Comparison of ENCODE assay signal across 5 fruit fly cellular contexts in the genomic region with DNA sequence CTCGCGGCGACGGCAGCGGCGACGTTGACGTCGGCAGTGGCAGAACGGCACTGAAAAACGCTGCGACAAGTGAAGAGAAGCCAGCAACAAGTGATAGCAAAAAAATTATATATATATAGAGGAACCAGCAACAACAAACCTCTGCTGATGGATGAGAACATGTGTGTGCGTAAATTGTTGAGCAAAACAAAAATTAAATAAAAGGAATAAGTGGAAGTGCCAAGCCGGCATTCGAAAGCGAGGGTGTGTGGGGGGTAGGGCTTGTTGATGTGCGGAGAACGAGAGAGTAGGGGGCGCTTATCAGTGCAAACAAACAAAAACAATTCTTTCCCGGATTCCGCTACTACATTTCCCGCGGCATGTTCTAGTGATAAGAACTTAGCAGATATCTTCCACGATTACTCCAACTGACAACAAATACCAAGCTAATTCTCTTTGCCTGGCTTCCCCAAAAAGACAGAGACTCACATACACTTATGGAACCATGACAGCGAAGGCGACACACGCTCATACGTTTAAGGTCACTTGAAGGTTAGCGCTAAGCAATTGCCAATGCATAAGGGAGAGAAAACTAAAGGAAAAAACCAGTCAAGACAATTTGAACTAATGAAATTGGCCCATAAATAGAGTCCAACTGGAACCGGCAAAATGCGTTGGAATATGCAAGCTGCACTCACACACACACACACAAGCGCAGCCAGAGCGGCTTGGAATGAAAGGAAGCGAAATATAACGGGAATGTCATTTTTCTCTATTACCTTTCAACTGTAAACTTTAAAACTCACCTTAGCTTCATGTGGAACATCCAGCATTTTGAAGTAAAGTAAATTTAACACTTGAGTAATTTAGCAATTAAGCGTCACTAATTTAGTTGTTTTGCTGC.
A peak's percentile ranks its signal among the peaks of the same experiment; 100 is the strongest.
TF ChIP-seq lines count a peak whose summit lies in the region.

No protein-coding gene starts in this region.

- no peak for TF ChIP-seq CTCF in whole organism, embryonic (GFP tag; optimal IDR thresholded peaks at IDR 0.05; lab: Kevin White, UChicago)

TF ChIP-seq in whole organism, adult, 20 proteins besides CTCF, POLR2A, EP300 and RAD21 (continues in another document):
- TF ChIP-seq CG11617 (GFP tag; optimal IDR thresholded peaks at IDR 0.05; lab: Kevin White, UChicago) = no peak
- TF ChIP-seq CG7101 (tag; optimal IDR thresholded peaks at IDR 0.05; lab: Kevin White, UChicago) = no peak
- peak; percentile 92 for TF ChIP-seq ovo (GFP tag; optimal IDR thresholded peaks at IDR 0.05; lab: Kevin White, UChicago)
- no peak for TF ChIP-seq Crg-1 (GFP tag; optimal IDR thresholded peaks at IDR 0.05; lab: Kevin White, UChicago)
- TF ChIP-seq tj (GFP tag; optimal IDR thresholded peaks at IDR 0.05; lab: Kevin White, UChicago) = peak; percentile 76
- no peak for TF ChIP-seq cnc (optimal IDR thresholded peaks at IDR 0.05; lab: Kevin White, UChicago)
- TF ChIP-seq toe (GFP tag; optimal IDR thresholded peaks at IDR 0.05; lab: Kevin White, UChicago) = no peak
- TF ChIP-seq CG12768 (GFP tag; optimal IDR thresholded peaks at IDR 0.05; lab: Kevin White, UChicago) = no peak
- no peak for TF ChIP-seq CG1620 (GFP tag; optimal IDR thresholded peaks at IDR 0.05; lab: Kevin White, UChicago)
- peak; percentile 65 for TF ChIP-seq pad (GFP tag; optimal IDR thresholded peaks at IDR 0.05; lab: Kevin White, UChicago)
- TF ChIP-seq CG7045 (GFP tag; optimal IDR thresholded peaks at IDR 0.05; lab: Kevin White, UChicago) = no peak
- TF ChIP-seq bab1 (GFP tag; optimal IDR thresholded peaks at IDR 0.05; lab: Kevin White, UChicago) = no peak
- TF ChIP-seq cic (GFP tag; optimal IDR thresholded peaks at IDR 0.05; lab: Kevin White, UChicago) = peak; percentile 99
- no peak for TF ChIP-seq CG5204 (GFP tag; optimal IDR thresholded peaks at IDR 0.05; lab: Kevin White, UChicago)
- no peak for TF ChIP-seq CG33017 (tag; optimal IDR thresholded peaks at IDR 0.05; lab: Kevin White, UChicago)
- no peak for TF ChIP-seq CG14711 (tag; optimal IDR thresholded peaks at IDR 0.05; lab: Kevin White, UChicago)
- no peak for TF ChIP-seq kay (GFP tag; lab: Kevin White, UChicago; ENCODE audit: borderline replicate concordance)

TF ChIP-seq in whole organism, embryonic, 481 proteins besides CTCF, POLR2A, EP300 and RAD21 (continues in another document):
- TF ChIP-seq corto (GFP tag; optimal IDR thresholded peaks at IDR 0.05; lab: Kevin White, UChicago) (peak; percentile 64), scrt (GFP tag; optimal IDR thresholded peaks at IDR 0.05; lab: Kevin White, UChicago) (peak; percentile 49), Trl (optimal IDR thresholded peaks at IDR 0.05; lab: Kevin White, UChicago) (peak in 1 of 2 experiments; percentile 25), Trl (GFP tag; optimal IDR thresholded peaks at IDR 0.05; lab: Kevin White, UChicago) (no peak), crol (GFP tag; IDR thresholded peaks at IDR 0.05; lab: Robert Waterston, UW) (peak; percentile 93), rib (GFP tag; IDR thresholded peaks at IDR 0.05; lab: Robert Waterston, UW) (0 out of 2 replicates have a peak, but pooled peaks have one; percentile 28), dm (GFP tag; optimal IDR thresholded peaks at IDR 0.05; lab: Kevin White, UChicago) (no peak), sd (tag; optimal IDR thresholded peaks at IDR 0.05; lab: Kevin White, UChicago) (peak; percentile 87), CG15479 (GFP tag; optimal IDR thresholded peaks at IDR 0.05; lab: Kevin White, UChicago) (peak; percentile 9), exex (tag; optimal IDR thresholded peaks at IDR 0.05; lab: Kevin White, UChicago) (peak; percentile 22), ken (GFP tag; IDR thresholded peaks at IDR 0.05; lab: Robert Waterston, UW) (no peak), ERR (GFP tag; optimal IDR thresholded peaks at IDR 0.05; lab: Kevin White, UChicago) (peak; percentile 98), gsb (GFP tag; IDR thresholded peaks at IDR 0.05; lab: Robert Waterston, UW) (no peak), Pdp1 (GFP tag; optimal IDR thresholded peaks at IDR 0.05; lab: Kevin White, UChicago) (peak in 1 of 2 experiments; percentile 33), CG8924 (tag; optimal IDR thresholded peaks at IDR 0.05; lab: Kevin White, UChicago) (peak; percentile 5), CG10543 (GFP tag; optimal IDR thresholded peaks at IDR 0.05; lab: Kevin White, UChicago) (peak; percentile 83)

TF ChIP-seq in whole organism, prepupa, 60 proteins besides CTCF, POLR2A, EP300 and RAD21 (continues in another document):
- TF ChIP-seq Lpt (GFP tag; optimal IDR thresholded peaks at IDR 0.05; lab: Kevin White, UChicago) (no peak), CG31627 (GFP tag; optimal IDR thresholded peaks at IDR 0.05; lab: Kevin White, UChicago) (no peak), fd85E (GFP tag; optimal IDR thresholded peaks at IDR 0.05; lab: Kevin White, UChicago) (no peak), CG8319 (GFP tag; optimal IDR thresholded peaks at IDR 0.05; lab: Kevin White, UChicago) (no peak), CG7368 (GFP tag; optimal IDR thresholded peaks at IDR 0.05; lab: Kevin White, UChicago) (no peak), CG11294 (GFP tag; IDR thresholded peaks at IDR 0.05; lab: Robert Waterston, UW) (no peak), CG6163 (GFP tag; IDR thresholded peaks at IDR 0.05; lab: Robert Waterston, UW) (peak; percentile 74; the same call in 2 of the 3 replicates), CG6854 (GFP tag; optimal IDR thresholded peaks at IDR 0.05; lab: Kevin White, UChicago) (no peak), Blimp-1 (GFP tag; optimal IDR thresholded peaks at IDR 0.05; lab: Kevin White, UChicago) (no peak), spab (GFP tag; optimal IDR thresholded peaks at IDR 0.05; lab: Kevin White, UChicago) (peak; percentile 45), CG3032 (tag; optimal IDR thresholded peaks at IDR 0.05; lab: Kevin White, UChicago) (peak; percentile 53), CG4318 (GFP tag; optimal IDR thresholded peaks at IDR 0.05; lab: Kevin White, UChicago) (no peak), OdsH (GFP tag; optimal IDR thresholded peaks at IDR 0.05; lab: Kevin White, UChicago) (no peak), Eip93F (GFP tag; optimal IDR thresholded peaks at IDR 0.05; lab: Kevin White, UChicago) (peak; percentile 62), Met (GFP tag; optimal IDR thresholded peaks at IDR 0.05; lab: Kevin White, UChicago) (no peak), CG6792 (GFP tag; optimal IDR thresholded peaks at IDR 0.05; lab: Kevin White, UChicago) (no peak), CG11902 (GFP tag; optimal IDR thresholded peaks at IDR 0.05; lab: Kevin White, UChicago) (no peak)

TF ChIP-seq in whole organism, pupa, 21 proteins besides CTCF, POLR2A, EP300 and RAD21 (continues in another document):
- TF ChIP-seq EcR (GFP tag; optimal IDR thresholded peaks at IDR 0.05; lab: Kevin White, UChicago) = no peak
- peak; percentile 53 for TF ChIP-seq Ets98B (GFP tag; IDR thresholded peaks at IDR 0.05; lab: Robert Waterston, UW)
- peak; percentile 71 for TF ChIP-seq CG14655 (GFP tag; optimal IDR thresholded peaks at IDR 0.05; lab: Kevin White, UChicago)
- TF ChIP-seq rn (GFP tag; IDR thresholded peaks at IDR 0.05; lab: Robert Waterston, UW) = no peak
- peak; percentile 31 for TF ChIP-seq CG8159 (tag; optimal IDR thresholded peaks at IDR 0.05; lab: Kevin White, UChicago)
- TF ChIP-seq CG10348 (GFP tag; IDR thresholded peaks at IDR 0.05; lab: Robert Waterston, UW) = no peak
- peak; percentile 72 for TF ChIP-seq CG12605 (GFP tag; IDR thresholded peaks at IDR 0.05; lab: Robert Waterston, UW)
- no peak for TF ChIP-seq D1 (tag; optimal IDR thresholded peaks at IDR 0.05; lab: Kevin White, UChicago)
- peak; percentile 75 for TF ChIP-seq gl (tag; optimal IDR thresholded peaks at IDR 0.05; lab: Kevin White, UChicago)
- TF ChIP-seq CG9948 (tag; optimal IDR thresholded peaks at IDR 0.05; lab: Kevin White, UChicago) = peak; percentile 11
- TF ChIP-seq Snoo (tag; optimal IDR thresholded peaks at IDR 0.05; lab: Kevin White, UChicago) = no peak
- no peak for TF ChIP-seq CG13204 (GFP tag; optimal IDR thresholded peaks at IDR 0.05; lab: Kevin White, UChicago)
- TF ChIP-seq CG4496 (GFP tag; IDR thresholded peaks at IDR 0.05; lab: Robert Waterston, UW) = peak; percentile 65
- TF ChIP-seq Pif1B (GFP tag; optimal IDR thresholded peaks at IDR 0.05; lab: Kevin White, UChicago) = peak; percentile 51
- no peak for TF ChIP-seq fd96Ca (GFP tag; IDR thresholded peaks at IDR 0.05; lab: Robert Waterston, UW)
- TF ChIP-seq CG17806 (tag; optimal IDR thresholded peaks at IDR 0.05; lab: Kevin White, UChicago) = peak; percentile 31
- TF ChIP-seq CG32121 (GFP tag; IDR thresholded peaks at IDR 0.05; lab: Robert Waterston, UW) = peak; percentile 51; the same call in 1 of the 2 replicates
- TF ChIP-seq CG34367 (tag; optimal IDR thresholded peaks at IDR 0.05; lab: Kevin White, UChicago) = peak; percentile 21
- peak; percentile 18 for TF ChIP-seq Pif1A (GFP tag; optimal IDR thresholded peaks at IDR 0.05; lab: Kevin White, UChicago)

TF ChIP-seq in whole organism, wandering third instar larva, 38 proteins besides CTCF, POLR2A, EP300 and RAD21:
- no peak for TF ChIP-seq usp (GFP tag; optimal IDR thresholded peaks at IDR 0.05; lab: Kevin White, UChicago)
- TF ChIP-seq h (GFP tag; optimal IDR thresholded peaks at IDR 0.05; lab: Kevin White, UChicago) = peak; percentile 27
- peak; percentile 26 for TF ChIP-seq Sp1 (GFP tag; optimal IDR thresholded peaks at IDR 0.05; lab: Kevin White, UChicago)
- peak; percentile 28 for TF ChIP-seq Rel (GFP tag; optimal IDR thresholded peaks at IDR 0.05; lab: Kevin White, UChicago)
- TF ChIP-seq Rel (tag; optimal IDR thresholded peaks at IDR 0.05; lab: Kevin White, UChicago) = peak; percentile 57
- peak; percentile 75 for TF ChIP-seq psq (GFP tag; optimal IDR thresholded peaks at IDR 0.05; lab: Kevin White, UChicago)
- no peak for TF ChIP-seq dl (GFP tag; optimal IDR thresholded peaks at IDR 0.05; lab: Kevin White, UChicago; ENCODE audit: insufficient read depth in 1 of 2, partially characterized antibody in 2 of 2)
